Fruit fly (Drosophila melanogaster) whole organism, embryonic: ENCODE data around the gene PH4alphaSG2.

Experiments used
- Asciz ChIP-seq: fragments of 200-800 bp; sonication (Bioruptor generic); optimal IDR thresholded peaks from 2 replicates; lab custom pipeline; 2017; ENCODE audit warnings: missing biosample characterization, mild to moderate bottlenecking, missing genetic modification characterization, missing genetic modification reagents
- Awh ChIP-seq: fragments of 200-800 bp; sonication (Bioruptor generic); IDR thresholded peaks from 2 replicates; pipeline ENCODE4, ENCODE4 v1.3.6; 2022; ENCODE audit warnings: missing biosample characterization, missing genetic modification characterization
- BEAF-32 ChIP-seq: fragments of 200-800 bp; sonication (Bioruptor generic); optimal IDR thresholded peaks from 3 replicates; lab custom pipeline; 2017; ENCODE audit warnings: missing biosample characterization, missing genetic modification characterization, mild to moderate bottlenecking, moderate library complexity, missing genetic modification reagents
- CG10209 ChIP-seq: fragments of 200-800 bp; sonication (Bioruptor generic); optimal IDR thresholded peaks from 3 replicates; lab custom pipeline; 2017; ENCODE audit warnings: missing biosample characterization, mild to moderate bottlenecking, missing genetic modification characterization, missing genetic modification reagents
- CG10274 ChIP-seq: fragments of 200-800 bp; sonication (Bioruptor generic); optimal IDR thresholded peaks from 3 replicates; lab custom pipeline; 2017; ENCODE audit warnings: missing biosample characterization, mild to moderate bottlenecking, missing genetic modification characterization
- CG11504 ChIP-seq: fragments of 200-800 bp; sonication (Bioruptor generic); optimal IDR thresholded peaks from 3 replicates; lab custom pipeline; 2019; ENCODE audit warnings: missing biosample characterization, mild to moderate bottlenecking, missing genetic modification characterization, moderate library complexity
- CG15514 ChIP-seq: fragments of 200-800 bp; sonication (Bioruptor generic); optimal IDR thresholded peaks from 3 replicates; lab custom pipeline; 2017; ENCODE audit warnings: missing biosample characterization, missing genetic modification characterization, mild to moderate bottlenecking, moderate library complexity, missing genetic modification reagents
- CG15601 ChIP-seq: fragments of 200-800 bp; sonication (Bioruptor generic); optimal IDR thresholded peaks from 3 replicates; lab custom pipeline; 2019; ENCODE audit warnings: missing biosample characterization, mild to moderate bottlenecking, missing genetic modification characterization, moderate library complexity
- CG16779 ChIP-seq: fragments of 200-800 bp; sonication (Bioruptor generic); IDR thresholded peaks from 2 replicates; pipeline ENCODE4 v1.3.6; 2022; ENCODE audit warnings: missing biosample characterization, missing genetic modification characterization
- CG17568 ChIP-seq: fragments of 200-800 bp; sonication (Bioruptor generic); optimal IDR thresholded peaks from 2 replicates; lab custom pipeline; 2018; ENCODE audit warnings: missing biosample characterization, mild to moderate bottlenecking, missing genetic modification characterization, moderate library complexity
- CG33557 ChIP-seq: fragments of 200-800 bp; sonication (Bioruptor generic); optimal IDR thresholded peaks from 2 replicates; lab custom pipeline; 2019; ENCODE audit warnings: missing biosample characterization, mild to moderate bottlenecking, missing genetic modification characterization, moderate library complexity
- CG34224 ChIP-seq: fragments of 200-800 bp; sonication (Bioruptor generic); IDR thresholded peaks from 3 replicates; pipeline ENCODE4 v1.3.6; 2022; ENCODE audit warnings: missing biosample characterization, missing genetic modification characterization; ENCODE audit not compliant: partially characterized antibody
- CG4282 ChIP-seq: fragments of 200-800 bp; sonication (Bioruptor generic); optimal IDR thresholded peaks from 2 replicates; lab custom pipeline; 2016; ENCODE audit warnings: missing biosample characterization, missing genetic modification characterization
- CG5953 ChIP-seq: fragments of 200-800 bp; sonication (Bioruptor generic); IDR thresholded peaks from 2 replicates; pipeline ENCODE4 v1.3.6; 2022; ENCODE audit warnings: missing biosample characterization, missing genetic modification characterization
- CG6813 ChIP-seq: fragments of 200-800 bp; sonication (Bioruptor generic); optimal IDR thresholded peaks from 2 replicates; lab custom pipeline; 2017; ENCODE audit warnings: missing biosample characterization, missing genetic modification characterization, mild to moderate bottlenecking, moderate library complexity, missing genetic modification reagents
- CG7786 ChIP-seq: fragments of 200-800 bp; sonication (Bioruptor generic); optimal IDR thresholded peaks from 2 replicates; lab custom pipeline; 2016; ENCODE audit warnings: missing biosample characterization, missing genetic modification characterization
- CG9797 ChIP-seq: fragments of 200-800 bp; sonication (Bioruptor generic); optimal IDR thresholded peaks from 3 replicates; lab custom pipeline; 2018; ENCODE audit warnings: missing biosample characterization, mild to moderate bottlenecking, missing genetic modification characterization
- Camta ChIP-seq: fragments of 200-800 bp; sonication (Bioruptor generic); optimal IDR thresholded peaks from 2 replicates; lab custom pipeline; 2016; ENCODE audit warnings: missing biosample characterization, missing genetic modification characterization
- D19A ChIP-seq: fragments of 200-800 bp; optimal IDR thresholded peaks from 3 replicates; lab custom pipeline; 2019; ENCODE audit warnings: missing biosample characterization, mild to moderate bottlenecking, missing genetic modification characterization, moderate library complexity
- ERR ChIP-seq: fragments of 200-800 bp; sonication (Bioruptor generic); optimal IDR thresholded peaks from 2 replicates; lab custom pipeline; 2016; ENCODE audit warnings: missing biosample characterization, missing genetic modification characterization
- Gug ChIP-seq: fragments of 200-800 bp; sonication (Bioruptor generic); IDR thresholded peaks from 4 replicates; pipeline ENCODE4 v1.3.6; 2022; ENCODE audit warnings: missing biosample characterization, missing genetic modification characterization
- Hmr ChIP-seq: fragments of 200-800 bp; sonication (Bioruptor generic); optimal IDR thresholded peaks from 3 replicates; lab custom pipeline; 2017; ENCODE audit warnings: mild to moderate bottlenecking, missing biosample characterization, missing genetic modification reagents, missing genetic modification characterization
- Mrtf ChIP-seq: fragments of 200-800 bp; sonication (Bioruptor generic); IDR thresholded peaks from 3 replicates; pipeline ENCODE4 v1.3.6; 2022; ENCODE audit warnings: missing biosample characterization, missing genetic modification characterization
- Myb ChIP-seq: fragments of 200-800 bp; sonication (Bioruptor generic); optimal IDR thresholded peaks from 2 replicates; lab custom pipeline; 2016; ENCODE audit warnings: missing biosample characterization, missing genetic modification characterization
- NC2β ChIP-seq: fragments of 200-800 bp; sonication (Bioruptor generic); optimal IDR thresholded peaks from 2 replicates; lab custom pipeline; 2016; ENCODE audit warnings: missing biosample characterization, missing genetic modification characterization
- NFAT ChIP-seq: fragments of 200-800 bp; sonication (Bioruptor generic); IDR thresholded peaks from 2 replicates; pipeline ENCODE4 v1.3.6; 2022; ENCODE audit warnings: missing biosample characterization, missing genetic modification characterization
- Nf-YC ChIP-seq: fragments of 200-800 bp; optimal IDR thresholded peaks from 3 replicates; lab custom pipeline; 2019; ENCODE audit warnings: missing biosample characterization, mild to moderate bottlenecking, missing genetic modification characterization, moderate library complexity
- Oli ChIP-seq: fragments of 200-800 bp; sonication (Bioruptor generic); optimal IDR thresholded peaks from 2 replicates; lab custom pipeline; 2018; ENCODE audit warnings: missing biosample characterization, mild to moderate bottlenecking, missing genetic modification characterization, moderate library complexity
- Ptx1 ChIP-seq: fragments of 200-800 bp; sonication (Bioruptor generic); IDR thresholded peaks from 2 replicates; pipeline ENCODE4 v1.3.6; 2022; ENCODE audit warnings: missing biosample characterization, missing genetic modification characterization
- Rx ChIP-seq: fragments of 200-800 bp; sonication (Bioruptor generic); IDR thresholded peaks from 2 replicates; pipeline ENCODE4 v1.3.6; 2022; ENCODE audit warnings: missing biosample characterization, missing genetic modification characterization
- Usf ChIP-seq: fragments of 200-800 bp; sonication (Bioruptor generic); optimal IDR thresholded peaks from 2 replicates; lab custom pipeline; 2017; ENCODE audit warnings: missing genotype, missing biosample characterization, missing genetic modification characterization
- bcd ChIP-seq: fragments of 200-800 bp; sonication (Bioruptor generic); optimal IDR thresholded peaks from 2 replicates; lab custom pipeline; 2017; ENCODE audit warnings: missing biosample characterization, mild to moderate bottlenecking, missing genetic modification characterization
- bsh ChIP-seq, 2 experiments: fragments of 200-800 bp; sonication (Bioruptor generic); optimal IDR thresholded peaks; 2 replicates each; lab custom pipeline; 2017 to 2018; ENCODE audit warnings: mild to moderate bottlenecking in 2 of 2, missing biosample characterization in 2 of 2, missing genetic modification characterization in 2 of 2, moderate library complexity in 1 of 2
- crol ChIP-seq: fragments of 200-800 bp; sonication (Bioruptor generic); IDR thresholded peaks from 2 replicates; pipeline ENCODE4 v1.3.6; 2022; ENCODE audit warnings: missing biosample characterization, missing genetic modification characterization
- eyg ChIP-seq: fragments of 200-800 bp; sonication (Bioruptor generic); optimal IDR thresholded peaks from 3 replicates; lab custom pipeline; 2016; ENCODE audit warnings: missing biosample characterization, missing genetic modification characterization
- knrl ChIP-seq: fragments of 200-800 bp; sonication (Bioruptor generic); IDR thresholded peaks from 3 replicates; pipeline ENCODE4 v1.3.6; 2022; ENCODE audit warnings: missing biosample characterization, missing genetic modification characterization; ENCODE audit not compliant: partially characterized antibody
- lmd ChIP-seq: fragments of 200-800 bp; sonication (Bioruptor generic); IDR thresholded peaks from 2 replicates; pipeline ENCODE4 v1.3.6; 2022; ENCODE audit warnings: missing biosample characterization, missing genetic modification characterization
- lov ChIP-seq, 2 experiments: fragments of 200-800 bp in 1 of 2; fragments of >200 bp in 1 of 2; sonication (Bioruptor generic) in 1 of 2; IDR thresholded peaks in 1 of 2; optimal IDR thresholded peaks in 1 of 2; 2 replicates in 1 of 2; 3 replicates in 1 of 2; pipeline versions ENCODE4 v1.3.6 to Lab custom; 2017 to 2022; ENCODE audit warnings: missing biosample characterization in 1 of 2, missing genetic modification characterization in 1 of 2
- luna ChIP-seq: fragments of 200-800 bp; sonication (Bioruptor generic); optimal IDR thresholded peaks from 2 replicates; lab custom pipeline; 2016; ENCODE audit warnings: missing biosample characterization, missing genetic modification characterization
- maf-S ChIP-seq: fragments of 200-800 bp; sonication (Bioruptor generic); optimal IDR thresholded peaks from 2 replicates; lab custom pipeline; 2016; ENCODE audit warnings: missing biosample characterization, missing genetic modification characterization
- mirr ChIP-seq: fragments of 200-800 bp; sonication (Bioruptor generic); optimal IDR thresholded peaks from 3 replicates; lab custom pipeline; 2018; ENCODE audit warnings: missing biosample characterization, mild to moderate bottlenecking, missing genetic modification characterization
- nmo ChIP-seq: fragments of 200-800 bp; sonication (Bioruptor generic); optimal IDR thresholded peaks from 2 replicates; lab custom pipeline; 2018; ENCODE audit warnings: missing biosample characterization, mild to moderate bottlenecking, missing genetic modification characterization, moderate library complexity
- pho ChIP-seq: fragments of 200-800 bp; sonication (Bioruptor generic); optimal IDR thresholded peaks from 2 replicates; lab custom pipeline; 2016; ENCODE audit warnings: missing biosample characterization, missing genetic modification characterization
- sens ChIP-seq: fragments of 200-800 bp; sonication (Bioruptor generic); peaks from one replicate; lab custom pipeline; 2016; ENCODE audit warnings: missing biosample characterization, missing genetic modification characterization
- sim ChIP-seq: fragments of 200-800 bp; sonication (Bioruptor generic); IDR thresholded peaks from 2 replicates; pipeline ENCODE4 v1.3.6; 2022; ENCODE audit warnings: missing biosample characterization, missing genetic modification characterization
- so ChIP-seq: fragments of 200-800 bp; sonication (Bioruptor generic); IDR thresholded peaks from 3 replicates; pipeline ENCODE4 v1.3.6; 2022; ENCODE audit warnings: missing biosample characterization, missing genetic modification characterization
- sob ChIP-seq: fragments of 200-800 bp; sonication (Bioruptor generic); IDR thresholded peaks from 2 replicates; pipeline ENCODE4 v1.3.6; 2022; ENCODE audit warnings: missing biosample characterization, missing genetic modification characterization
- tgo ChIP-seq: fragments of 200-800 bp; sonication (Bioruptor generic); IDR thresholded peaks from 3 replicates; pipeline ENCODE4 v1.3.6; 2022; ENCODE audit warnings: missing biosample characterization, missing genetic modification characterization
- tna ChIP-seq: fragments of 200-800 bp; sonication (Bioruptor generic); IDR thresholded peaks from 2 replicates; pipeline ENCODE4 v1.3.6; 2022; ENCODE audit warnings: missing biosample characterization, missing genetic modification characterization; ENCODE audit not compliant: partially characterized antibody
- trh ChIP-seq: fragments of 200-800 bp; sonication (Bioruptor generic); optimal IDR thresholded peaks from 2 replicates; lab custom pipeline; 2016; ENCODE audit warnings: missing biosample characterization, missing genetic modification characterization
- tup ChIP-seq: fragments of 200-800 bp; sonication (Bioruptor generic); optimal IDR thresholded peaks from 2 replicates; lab custom pipeline; 2016; ENCODE audit warnings: missing biosample characterization, mild to moderate bottlenecking, missing genetic modification characterization, moderate library complexity

The PH4alphaSG2 gene

DNA sequence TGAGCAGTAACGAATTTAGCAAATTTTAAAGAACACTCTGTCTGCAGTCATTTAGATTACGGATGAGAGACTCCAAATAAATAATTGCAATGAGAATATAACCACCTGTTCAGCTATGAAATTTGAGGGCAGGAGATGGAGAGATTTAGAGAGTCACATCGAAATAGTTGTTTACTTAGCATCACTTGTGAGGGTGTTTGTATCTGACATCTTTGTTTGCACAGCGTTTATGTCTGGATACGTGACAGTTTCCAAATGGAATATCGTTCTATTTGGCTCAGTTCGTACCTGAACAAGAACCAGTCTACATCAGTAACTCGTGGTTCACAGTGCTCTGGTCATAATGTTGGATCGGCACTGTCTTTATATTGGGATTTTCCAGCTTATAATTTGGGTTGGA, at the start of gene PH4alphaSG2 (continued):
- no peak for TF ChIP-seq NC2β
- no peak for TF ChIP-seq maf-S (GFP tag; lab: Kevin White, UChicago)
- TF ChIP-seq BEAF-32 (GFP tag; lab: Kevin White, UChicago): no peak
- no peak for TF ChIP-seq ERR
- no peak for TF ChIP-seq tgo (GFP tag; lab: Robert Waterston, UW)
- no peak for TF ChIP-seq Usf
- no peak for TF ChIP-seq CG33557
- TF ChIP-seq sens (GFP tag; lab: Kevin White, UChicago): peak; percentile 67
- TF ChIP-seq CG34224 (GFP tag; lab: Robert Waterston, UW): no peak
- TF ChIP-seq bsh (GFP tag; optimal IDR thresholded peaks at IDR 0.05; lab: Kevin White, UChicago): peak in 1 of 2 experiments; percentile 17
- peak; percentile 48 for TF ChIP-seq CG6813
- TF ChIP-seq D19A: no peak
- TF ChIP-seq Hmr: peak; percentile 31
- peak; percentile 17 for TF ChIP-seq luna (GFP tag; lab: Kevin White, UChicago)
- TF ChIP-seq sob: no peak
- TF ChIP-seq Mrtf (GFP tag; lab: Robert Waterston, UW): no peak
- peak; percentile 35 for TF ChIP-seq pho (GFP tag; lab: Kevin White, UChicago)
- TF ChIP-seq sim (GFP tag; lab: Robert Waterston, UW): no peak
- no peak for TF ChIP-seq CG16779 (GFP tag; lab: Robert Waterston, UW)
- no peak for TF ChIP-seq CG9797 (GFP tag; lab: Kevin White, UChicago)
- TF ChIP-seq tna (GFP tag; lab: Robert Waterston, UW): no peak
- no peak for TF ChIP-seq Oli
- TF ChIP-seq knrl (GFP tag; lab: Robert Waterston, UW): no peak
- TF ChIP-seq Myb (GFP tag; lab: Kevin White, UChicago): no peak
- TF ChIP-seq CG15601 (tag; lab: Kevin White, UChicago): peak; percentile 44
- TF ChIP-seq Awh (GFP tag; lab: Robert Waterston, UW): no peak
- TF ChIP-seq CG15514 (GFP tag; lab: Kevin White, UChicago): peak; percentile 29
- TF ChIP-seq CG7786 (GFP tag; lab: Kevin White, UChicago): peak; percentile 34
- TF ChIP-seq Gug (GFP tag; lab: Robert Waterston, UW): no peak
- no peak for TF ChIP-seq crol (GFP tag; lab: Robert Waterston, UW)
- TF ChIP-seq CG11504 (tag; lab: Kevin White, UChicago): no peak
- TF ChIP-seq NFAT: no peak
- TF ChIP-seq so (GFP tag; lab: Robert Waterston, UW): no peak
- TF ChIP-seq Camta (GFP tag; lab: Kevin White, UChicago): no peak
- no peak for TF ChIP-seq CG5953 (GFP tag; lab: Robert Waterston, UW)
- TF ChIP-seq Ptx1: no peak
- TF ChIP-seq bcd (GFP tag; lab: Kevin White, UChicago): peak; percentile 13
- TF ChIP-seq lmd (GFP tag; lab: Robert Waterston, UW): no peak
- TF ChIP-seq Rx (GFP tag; lab: Robert Waterston, UW): no peak
- TF ChIP-seq mirr (GFP tag; lab: Kevin White, UChicago): no peak
- TF ChIP-seq CG10209 (GFP tag; lab: Kevin White, UChicago): peak; percentile 14
- TF ChIP-seq trh (GFP tag; lab: Kevin White, UChicago): no peak
- no peak for TF ChIP-seq CG4282 (GFP tag; lab: Kevin White, UChicago)
- TF ChIP-seq tup (GFP tag; lab: Kevin White, UChicago): no peak
- TF ChIP-seq CG17568: no peak
- TF ChIP-seq Asciz (GFP tag; lab: Kevin White, UChicago): peak; percentile 27
- TF ChIP-seq eyg (GFP tag; lab: Kevin White, UChicago): no peak
- no peak for TF ChIP-seq lov (optimal IDR thresholded peaks at IDR 0.05; lab: Kevin White, UChicago)
- no peak for TF ChIP-seq lov (GFP tag; IDR thresholded peaks at IDR 0.05; lab: Robert Waterston, UW)
- no peak for TF ChIP-seq nmo (GFP tag; lab: Kevin White, UChicago)
- TF ChIP-seq CG10274: no peak
- no peak for TF ChIP-seq Nf-YC (tag; lab: Kevin White, UChicago)
